Fruit fly (Drosophila melanogaster) S2 (cell line): ENCODE data around the gene CG3062.

Experiments
- CG8478 ChIP-seq: fragments of >200 bp; optimal IDR thresholded peaks from 2 replicates; lab custom pipeline; 2018
- CTCF ChIP-seq, 2 experiments: fragments of >200 bp; optimal IDR thresholded peaks; 2 replicates each; lab custom pipeline; 2018

DNA sequence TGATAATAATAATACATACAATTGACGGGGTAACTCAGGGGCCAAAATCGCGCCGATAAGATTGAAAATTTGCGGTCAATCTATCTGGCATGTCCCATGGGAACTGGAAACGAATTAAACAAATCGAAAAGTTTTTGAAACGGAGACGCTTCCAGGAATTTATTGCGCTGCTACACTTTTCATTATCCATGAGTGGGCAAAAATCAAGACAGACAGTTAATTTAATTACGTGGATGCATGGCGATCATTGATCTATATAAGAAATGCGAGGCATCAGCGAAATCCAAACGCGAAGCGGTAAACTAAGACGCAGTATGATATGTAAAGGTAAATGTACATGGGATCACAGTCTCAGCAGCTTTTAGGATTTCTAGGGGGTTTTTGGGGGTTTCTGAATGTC is 40.1 kb downstream of the CG3062 start:
- TF ChIP-seq CTCF (optimal IDR thresholded peaks at IDR 0.05; lab: Kevin White, UChicago) (no peak), CG8478 (lab: Kevin White, UChicago) (no peak)
